Fruit fly (Drosophila melanogaster) whole organism, embryonic: ENCODE results near the gene CG14718.
A peak's percentile ranks its signal among the peaks of the same experiment; 100 is the strongest.

Experiments
- Atf6 ChIP-seq: fragments of 200-800 bp; sonication (Bioruptor generic); IDR thresholded peaks from 2 replicates; pipeline ENCODE4 v1.3.6; 2022; ENCODE audit warnings: missing biosample characterization, missing genetic modification characterization
- CG10267 ChIP-seq: fragments of 200-800 bp; sonication (Bioruptor generic); optimal IDR thresholded peaks from 2 replicates; lab custom pipeline; 2018; ENCODE audit warnings: missing biosample characterization, mild to moderate bottlenecking, missing genetic modification characterization, moderate library complexity
- CG11504 ChIP-seq: fragments of 200-800 bp; sonication (Bioruptor generic); optimal IDR thresholded peaks from 3 replicates; lab custom pipeline; 2019; ENCODE audit warnings: missing biosample characterization, mild to moderate bottlenecking, missing genetic modification characterization, moderate library complexity
- CG11560 ChIP-seq: fragments of 200-800 bp; sonication (Bioruptor generic); IDR thresholded peaks from 3 replicates; pipeline ENCODE4 v1.3.6; 2022; ENCODE audit warnings: missing biosample characterization, missing genetic modification characterization
- CG12236 ChIP-seq: fragments of 200-800 bp; sonication (Bioruptor generic); optimal IDR thresholded peaks from 2 replicates; lab custom pipeline; 2016; ENCODE audit warnings: missing biosample characterization, missing genetic modification characterization
- CG12391 ChIP-seq: fragments of 200-800 bp; sonication (Bioruptor generic); optimal IDR thresholded peaks from 3 replicates; lab custom pipeline; 2018; ENCODE audit warnings: missing biosample characterization, mild to moderate bottlenecking, missing genetic modification characterization, moderate library complexity
- CG15479 ChIP-seq: fragments of 200-800 bp; sonication (Bioruptor generic); optimal IDR thresholded peaks from 3 replicates; lab custom pipeline; 2019; ENCODE audit warnings: missing biosample characterization, mild to moderate bottlenecking, missing genetic modification characterization, moderate library complexity
- CG1647 ChIP-seq: fragments of 200-800 bp; sonication (Bioruptor generic); optimal IDR thresholded peaks from 3 replicates; lab custom pipeline; 2016; ENCODE audit warnings: missing biosample characterization, missing genetic modification characterization
- CG16815 ChIP-seq: fragments of 200-800 bp; sonication (Bioruptor generic); optimal IDR thresholded peaks from 3 replicates; lab custom pipeline; 2017; ENCODE audit warnings: missing biosample characterization, mild to moderate bottlenecking, missing genetic modification characterization
- CG17361 ChIP-seq: fragments of 200-800 bp; sonication (Bioruptor generic); IDR thresholded peaks from 3 replicates; pipeline ENCODE4 v1.3.6; 2022; ENCODE audit warnings: missing biosample characterization, missing genetic modification characterization
- CG2116 ChIP-seq: fragments of 200-800 bp; sonication (Bioruptor generic); optimal IDR thresholded peaks from 3 replicates; lab custom pipeline; 2018; ENCODE audit warnings: missing biosample characterization, mild to moderate bottlenecking, missing genetic modification characterization
- CG3065 ChIP-seq: fragments of 200-800 bp; sonication (Bioruptor generic); optimal IDR thresholded peaks from 2 replicates; lab custom pipeline; 2016; ENCODE audit warnings: missing biosample characterization, missing genetic modification characterization
- CG31388 ChIP-seq: fragments of 200-800 bp; sonication (Bioruptor generic); optimal IDR thresholded peaks from 2 replicates; lab custom pipeline; 2016; ENCODE audit warnings: missing biosample characterization, missing genetic modification characterization
- CG32767 ChIP-seq: fragments of 200-800 bp; sonication (Bioruptor generic); IDR thresholded peaks from 2 replicates; pipeline ENCODE4 v1.3.6; 2022; ENCODE audit warnings: missing biosample characterization, missing genetic modification characterization
- CG4820 ChIP-seq: fragments of 200-800 bp; sonication (Bioruptor generic); optimal IDR thresholded peaks from 3 replicates; lab custom pipeline; 2016; ENCODE audit warnings: missing biosample characterization, missing genetic modification characterization
- CG5245 ChIP-seq: fragments of 200-800 bp; sonication (Bioruptor generic); optimal IDR thresholded peaks from 3 replicates; lab custom pipeline; 2016; ENCODE audit warnings: missing biosample characterization, missing genetic modification characterization
- CG6272 ChIP-seq: fragments of 200-800 bp; sonication (Bioruptor generic); IDR thresholded peaks from 2 replicates; pipeline ENCODE4 v1.3.6; 2022; ENCODE audit warnings: missing biosample characterization, missing genetic modification characterization
- CG7839 ChIP-seq: fragments of 200-800 bp; sonication (Bioruptor generic); optimal IDR thresholded peaks from 3 replicates; lab custom pipeline; 2018; ENCODE audit warnings: missing biosample characterization, mild to moderate bottlenecking, missing genetic modification characterization, moderate library complexity
- CG8359 ChIP-seq: fragments of 200-800 bp; sonication (Bioruptor generic); optimal IDR thresholded peaks from 2 replicates; lab custom pipeline; 2017; ENCODE audit warnings: missing biosample characterization, mild to moderate bottlenecking, missing genetic modification characterization, borderline replicate concordance
- CG8388 ChIP-seq: fragments of 200-800 bp; sonication (Bioruptor generic); optimal IDR thresholded peaks from 2 replicates; lab custom pipeline; 2019; ENCODE audit warnings: missing biosample characterization, mild to moderate bottlenecking, missing genetic modification characterization, moderate library complexity
- CG9876 ChIP-seq: fragments of 200-800 bp; sonication (Bioruptor generic); optimal IDR thresholded peaks from 2 replicates; lab custom pipeline; 2016; ENCODE audit warnings: missing biosample characterization, missing genetic modification characterization
- CHES-1-like ChIP-seq: fragments of 200-800 bp; sonication (Bioruptor generic); optimal IDR thresholded peaks from 2 replicates; lab custom pipeline; 2016; ENCODE audit warnings: missing biosample characterization, missing genetic modification characterization
- CkIIα-i1 ChIP-seq: fragments of 200-800 bp; sonication (Bioruptor generic); IDR thresholded peaks from 2 replicates; pipeline ENCODE4 v1.3.6; 2022; ENCODE audit warnings: missing biosample characterization, missing genetic modification characterization
- Dek ChIP-seq: fragments of 200-800 bp; sonication (Bioruptor generic); optimal IDR thresholded peaks from 3 replicates; lab custom pipeline; 2019; ENCODE audit warnings: missing biosample characterization, mild to moderate bottlenecking, missing genetic modification characterization, moderate library complexity
- Fer3 ChIP-seq: fragments of 200-800 bp; sonication (Bioruptor generic); optimal IDR thresholded peaks from 2 replicates; lab custom pipeline; 2018; ENCODE audit warnings: missing biosample characterization, mild to moderate bottlenecking, missing genetic modification characterization, moderate library complexity
- Hsf ChIP-seq: fragments of 200-800 bp; sonication (Bioruptor generic); optimal IDR thresholded peaks from 3 replicates; lab custom pipeline; 2016; ENCODE audit warnings: missing biosample characterization, missing genetic modification characterization
- Ptx1 ChIP-seq: fragments of 200-800 bp; sonication (Bioruptor generic); IDR thresholded peaks from 2 replicates; pipeline ENCODE4 v1.3.6; 2022; ENCODE audit warnings: missing biosample characterization, missing genetic modification characterization
- Sry-δ ChIP-seq: fragments of 200-800 bp; sonication (Bioruptor generic); optimal IDR thresholded peaks from 2 replicates; lab custom pipeline; 2016; ENCODE audit warnings: missing biosample characterization, missing genetic modification characterization
- Stat92E ChIP-seq, 3 experiments: fragments of >200 bp in 2 of 3; fragments of 200-800 bp in 1 of 3; sonication (Bioruptor generic) in 1 of 3; optimal IDR thresholded peaks; 2 replicates each; lab custom pipeline; 2017 to 2019; ENCODE audit warnings: missing biosample characterization in 3 of 3, missing genetic modification characterization in 3 of 3, mild to moderate bottlenecking in 1 of 3, moderate library complexity in 1 of 3
- Xrp1 ChIP-seq: fragments of 200-800 bp; sonication (Bioruptor generic); IDR thresholded peaks from 2 replicates; pipeline ENCODE4 v1.3.6; 2022; ENCODE audit warnings: missing biosample characterization, missing genetic modification characterization
- al ChIP-seq: fragments of 200-800 bp; sonication (Bioruptor generic); IDR thresholded peaks from 2 replicates; pipeline ENCODE4 v1.3.6; 2022; ENCODE audit warnings: missing biosample characterization, missing genetic modification characterization
- ap ChIP-seq: fragments of 200-800 bp; sonication (Bioruptor generic); IDR thresholded peaks from 2 replicates; pipeline ENCODE4 v1.3.6; 2022; ENCODE audit warnings: missing biosample characterization, missing genetic modification characterization
- ase ChIP-seq: fragments of 200-800 bp; sonication (Bioruptor generic); IDR thresholded peaks from 3 replicates; pipeline ENCODE4 v1.3.6; 2022; ENCODE audit warnings: missing biosample characterization, missing genetic modification characterization
- bab2 ChIP-seq: fragments of 200-800 bp; sonication (Bioruptor generic); optimal IDR thresholded peaks from 2 replicates; lab custom pipeline; 2016; ENCODE audit warnings: missing biosample characterization, missing genetic modification characterization
- chif ChIP-seq, 2 experiments: fragments of 200-800 bp; sonication (Bioruptor generic); optimal IDR thresholded peaks; 3 replicates each; lab custom pipeline; 2016; ENCODE audit warnings: missing biosample characterization in 2 of 2, missing genetic modification characterization in 2 of 2
- esg ChIP-seq: fragments of 200-800 bp; sonication (Bioruptor generic); conservative IDR thresholded peaks from 2 replicates; pipeline ENCODE4 v1.3.6; 2022; ENCODE audit warnings: missing biosample characterization, missing genetic modification characterization
- fd96Cb ChIP-seq: fragments of 200-800 bp; sonication (Bioruptor generic); optimal IDR thresholded peaks from 2 replicates; lab custom pipeline; 2018; ENCODE audit warnings: missing biosample characterization, mild to moderate bottlenecking, missing genetic modification characterization, moderate library complexity
- ham ChIP-seq: fragments of 200-800 bp; sonication (Bioruptor generic); IDR thresholded peaks from 2 replicates; pipeline ENCODE4 v1.3.6; 2022; ENCODE audit warnings: missing biosample characterization, missing genetic modification characterization
- pita ChIP-seq: fragments of 200-800 bp; sonication (Bioruptor generic); optimal IDR thresholded peaks from 2 replicates; lab custom pipeline; 2017; ENCODE audit warnings: missing biosample characterization, mild to moderate bottlenecking, missing genetic modification characterization
- pnt ChIP-seq: fragments of 200-800 bp; sonication (Bioruptor generic); optimal IDR thresholded peaks from 3 replicates; lab custom pipeline; 2016; ENCODE audit warnings: missing biosample characterization, missing genetic modification characterization
- pros ChIP-seq: fragments of 200-800 bp; sonication (Bioruptor generic); optimal IDR thresholded peaks from 3 replicates; lab custom pipeline; 2019; ENCODE audit warnings: missing biosample characterization, mild to moderate bottlenecking, missing genetic modification characterization, moderate library complexity
- rib ChIP-seq: fragments of 200-800 bp; sonication (Bioruptor generic); IDR thresholded peaks from 2 replicates; pipeline ENCODE4 v1.3.6; 2022; ENCODE audit warnings: missing biosample characterization, missing genetic modification characterization
- sc ChIP-seq, 3 experiments: fragments of >200 bp in 2 of 3; fragments of 200-800 bp in 1 of 3; sonication (Bioruptor generic) in 1 of 3; optimal IDR thresholded peaks; 2 replicates in 2 of 3; 3 replicates in 1 of 3; lab custom pipeline; 2017; ENCODE audit warnings: mild to moderate bottlenecking in 1 of 3, missing biosample characterization in 1 of 3, missing genetic modification characterization in 1 of 3, missing genetic modification reagents in 1 of 3
- sens-2 ChIP-seq: fragments of 200-800 bp; sonication (Bioruptor generic); IDR thresholded peaks from 2 replicates; pipeline ENCODE4 v1.3.6; 2022; ENCODE audit warnings: missing biosample characterization, missing genetic modification characterization
- sim ChIP-seq: fragments of 200-800 bp; sonication (Bioruptor generic); IDR thresholded peaks from 2 replicates; pipeline ENCODE4 v1.3.6; 2022; ENCODE audit warnings: missing biosample characterization, missing genetic modification characterization
- ssp ChIP-seq: fragments of 200-800 bp; sonication (Bioruptor generic); IDR thresholded peaks from 2 replicates; pipeline ENCODE4 v1.3.6; 2022; ENCODE audit warnings: missing biosample characterization, missing genetic modification characterization
- sug ChIP-seq: fragments of 200-800 bp; optimal IDR thresholded peaks from 2 replicates; lab custom pipeline; 2019; ENCODE audit warnings: missing biosample characterization, mild to moderate bottlenecking, missing genetic modification characterization, moderate library complexity
- tll ChIP-seq, 2 experiments: fragments of 200-800 bp in 1 of 2; fragments of >200 bp in 1 of 2; sonication (Bioruptor generic) in 1 of 2; optimal IDR thresholded peaks; 2 replicates each; lab custom pipeline; 2017 to 2019; ENCODE audit warnings: missing biosample characterization in 2 of 2, missing genetic modification characterization in 2 of 2, mild to moderate bottlenecking in 1 of 2, moderate library complexity in 1 of 2
- tna ChIP-seq: fragments of 200-800 bp; sonication (Bioruptor generic); IDR thresholded peaks from 2 replicates; pipeline ENCODE4 v1.3.6; 2022; ENCODE audit warnings: missing biosample characterization, missing genetic modification characterization; ENCODE audit not compliant: partially characterized antibody

Gene CG14718

DNA sequence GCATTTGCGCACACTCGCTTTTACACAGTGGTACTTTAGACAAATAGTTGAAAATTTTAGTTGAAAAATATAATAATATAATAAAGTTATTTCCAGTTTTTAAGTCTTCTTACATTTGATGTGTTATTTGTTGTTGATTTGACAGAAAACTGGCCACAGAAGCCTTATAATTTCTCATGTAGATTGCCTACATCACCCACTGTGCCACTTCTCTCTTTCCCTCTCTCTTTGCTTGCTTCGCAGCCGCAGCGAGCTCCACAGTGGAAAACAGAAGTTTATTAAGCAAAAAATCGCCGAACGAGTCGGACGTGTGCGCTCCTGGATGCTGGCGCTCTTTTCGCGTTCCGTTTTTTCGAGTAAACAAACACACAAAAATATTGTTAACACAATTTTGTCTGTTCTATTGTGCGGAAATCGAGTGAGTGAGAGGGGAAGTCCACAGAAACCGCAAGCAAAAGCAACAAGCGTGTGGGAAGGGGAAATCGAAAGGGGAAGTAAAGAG, 44.5 kb upstream of the CG14718 start, which contains the start of gene CG42327 (continued):
- TF ChIP-seq pros, result no peak
- no peak for TF ChIP-seq sc (optimal IDR thresholded peaks at IDR 0.05; lab: Kevin White, UChicago)
- TF ChIP-seq sc (GFP tag; optimal IDR thresholded peaks at IDR 0.05; lab: Kevin White, UChicago), result peak; percentile 95
- TF ChIP-seq CG31388 (GFP tag; lab: Kevin White, UChicago), result peak; percentile 76
- peak; percentile 1 for TF ChIP-seq Sry-δ (GFP tag; lab: Kevin White, UChicago)
- peak; percentile 26; the same call in 1 of the 2 replicates for TF ChIP-seq CkIIα-i1 (GFP tag; lab: Robert Waterston, UW)
- peak; percentile 97 for TF ChIP-seq ase (GFP tag; lab: Robert Waterston, UW)
- peak; percentile 88 for TF ChIP-seq CG5245 (GFP tag; lab: Kevin White, UChicago)
- peak; percentile 97 for TF ChIP-seq CG8388
- peak; percentile 93 for TF ChIP-seq ap (GFP tag; lab: Robert Waterston, UW)
- peak; percentile 85 for TF ChIP-seq CG8359 (GFP tag; lab: Kevin White, UChicago)
- peak; percentile 69 for TF ChIP-seq sug (tag; lab: Kevin White, UChicago)
- TF ChIP-seq tll (GFP tag; optimal IDR thresholded peaks at IDR 0.05; lab: Kevin White, UChicago), result no peak
- peak; percentile 94 for TF ChIP-seq CG11504 (tag; lab: Kevin White, UChicago)
- TF ChIP-seq rib (GFP tag; lab: Robert Waterston, UW), result peak; percentile 66; the same call in 1 of the 2 replicates
- TF ChIP-seq Ptx1 (GFP tag; lab: Robert Waterston, UW), result peak; percentile 96
- TF ChIP-seq esg (GFP tag; lab: Robert Waterston, UW), result peak; percentile 94
- peak; percentile 94 for TF ChIP-seq CG32767 (GFP tag; lab: Robert Waterston, UW)
- TF ChIP-seq Hsf (GFP tag; lab: Kevin White, UChicago), result peak; percentile 90
- TF ChIP-seq CG10267 (tag; lab: Kevin White, UChicago), result peak; percentile 90
- peak; percentile 89 for TF ChIP-seq Dek (tag; lab: Kevin White, UChicago)
- TF ChIP-seq Atf6 (GFP tag; lab: Robert Waterston, UW), result peak; percentile 91
- TF ChIP-seq sim (GFP tag; lab: Robert Waterston, UW), result peak; percentile 94
- TF ChIP-seq CG9876 (GFP tag; lab: Kevin White, UChicago), result peak; percentile 45
- peak; percentile 93 for TF ChIP-seq CG17361 (GFP tag; lab: Robert Waterston, UW)
- TF ChIP-seq CG2116 (GFP tag; lab: Kevin White, UChicago), result peak; percentile 82
- TF ChIP-seq CG4820 (GFP tag; lab: Kevin White, UChicago), result peak; percentile 92
- peak; percentile 73 to 89 for TF ChIP-seq chif (GFP tag; optimal IDR thresholded peaks at IDR 0.05; lab: Kevin White, UChicago)
- peak in 1 of 3 experiments; percentile 77 for TF ChIP-seq Stat92E (GFP tag; optimal IDR thresholded peaks at IDR 0.05; lab: Kevin White, UChicago)
- peak; percentile 77 for TF ChIP-seq pnt (GFP tag; lab: Kevin White, UChicago)
- TF ChIP-seq ssp, result peak; percentile 87
- TF ChIP-seq CG1647 (GFP tag; lab: Kevin White, UChicago), result peak; percentile 64
- peak; percentile 93 for TF ChIP-seq CG7839
- TF ChIP-seq CG3065 (GFP tag; lab: Kevin White, UChicago), result peak; percentile 88
- peak; percentile 68 for TF ChIP-seq CG11560
- peak; percentile 63 for TF ChIP-seq CG15479 (GFP tag; lab: Kevin White, UChicago)
- peak; percentile 87 for TF ChIP-seq Fer3 (tag; lab: Kevin White, UChicago)
- peak; percentile 95 for TF ChIP-seq fd96Cb
- TF ChIP-seq CG16815 (GFP tag; lab: Kevin White, UChicago), result peak; percentile 89
- peak; percentile 90 for TF ChIP-seq sens-2 (GFP tag; lab: Robert Waterston, UW)
- peak; percentile 98 for TF ChIP-seq CG12391 (tag; lab: Kevin White, UChicago)
- peak; percentile 87 for TF ChIP-seq al (GFP tag; lab: Robert Waterston, UW)
- peak; percentile 93 for TF ChIP-seq CG6272
- TF ChIP-seq CHES-1-like, result peak; percentile 77
- peak; percentile 98 for TF ChIP-seq Xrp1 (GFP tag; lab: Robert Waterston, UW)
- peak; percentile 80 for TF ChIP-seq bab2 (GFP tag; lab: Kevin White, UChicago)
- TF ChIP-seq tna (GFP tag; lab: Robert Waterston, UW), result peak; percentile 54; the same call in 1 of the 2 replicates
- no peak for TF ChIP-seq pita (GFP tag; lab: Kevin White, UChicago)
- TF ChIP-seq CG12236 (GFP tag; lab: Kevin White, UChicago), result peak; percentile 42
- TF ChIP-seq ham (GFP tag; lab: Robert Waterston, UW), result 0 out of 2 replicates have a peak, but pooled peaks have one; percentile 54
